Fruit fly (Drosophila melanogaster): Measurements from ENCODE around the gene osk.

dm6 chr3R:8980776-8981165, 45.8 kb downstream of the osk start, which contains the start of gene CAHbeta:
- TF ChIP-seq pan (optimal IDR thresholded peaks at IDR 0.05) = no peak
- no peak for TF ChIP-seq Abd-B (GFP tag; optimal IDR thresholded peaks at IDR 0.05)
- TF ChIP-seq jim (GFP tag; optimal IDR thresholded peaks at IDR 0.05) = no peak
